Fruit fly (Drosophila melanogaster): ENCODE measurements around the gene CG13305.

The CG13305 gene

dm6 chr3L:8646821-8647220 lies at the start of gene CG13305, which contains the start of gene Pex7:
Gene CG13305, minus strand, starts transcription at chr3L:8646822.
Gene Pex7, plus strand, starts transcription at chr3L:8647145.
- TF ChIP-seq fd85E (GFP tag; optimal IDR thresholded peaks at IDR 0.05) (no peak), Smox (GFP tag; optimal IDR thresholded peaks at IDR 0.05) (no peak), CG3919 (GFP tag; optimal IDR thresholded peaks at IDR 0.05) (no peak)

dm6 chr3L:8695959-8696358 lies 49.3 kb upstream of the CG13305 start:
- TF ChIP-seq vri (GFP tag; optimal IDR thresholded peaks at IDR 0.05) (no peak), Gug (GFP tag; IDR thresholded peaks at IDR 0.05) (no peak), CG8319 (GFP tag; optimal IDR thresholded peaks at IDR 0.05) (no peak), lz (GFP tag; optimal IDR thresholded peaks at IDR 0.05) (no peak), pdm3 (GFP tag; optimal IDR thresholded peaks at IDR 0.05) (no peak)

dm6 chr3L:8693558-8694502 lies 47.2 kb upstream of the CG13305 start:
- no peak for TF ChIP-seq Hr38 (GFP tag; optimal IDR thresholded peaks at IDR 0.05)
- no peak for TF ChIP-seq CG4318 (GFP tag; optimal IDR thresholded peaks at IDR 0.05)
- peak; percentile 33 for TF ChIP-seq dac (GFP tag; optimal IDR thresholded peaks at IDR 0.05)
- TF ChIP-seq CG8319 (GFP tag; optimal IDR thresholded peaks at IDR 0.05) = no peak
- no peak for TF ChIP-seq CG9139 (GFP tag; optimal IDR thresholded peaks at IDR 0.05)
- TF ChIP-seq dsx (GFP tag; optimal IDR thresholded peaks at IDR 0.05; ENCODE audit: poor library complexity, severe bottlenecking) = no peak
- no peak for TF ChIP-seq Eip75B (GFP tag; optimal IDR thresholded peaks at IDR 0.05)
- no peak for TF ChIP-seq CG11902 (GFP tag; optimal IDR thresholded peaks at IDR 0.05)
- peak; percentile 68 for TF ChIP-seq CG15336 (GFP tag; IDR thresholded peaks at IDR 0.05)
- TF ChIP-seq CG8632 (GFP tag; optimal IDR thresholded peaks at IDR 0.05) = no peak
- no peak for TF ChIP-seq Sox102F (GFP tag; optimal IDR thresholded peaks at IDR 0.05)
- no peak for TF ChIP-seq Sox15 (GFP tag; optimal IDR thresholded peaks at IDR 0.05)
- TF ChIP-seq fkh (GFP tag; optimal IDR thresholded peaks at IDR 0.05) = peak; percentile 43
- TF ChIP-seq CG31627 (GFP tag; optimal IDR thresholded peaks at IDR 0.05) = no peak
- TF ChIP-seq OdsH (GFP tag; optimal IDR thresholded peaks at IDR 0.05) = no peak
- TF ChIP-seq eg (GFP tag; IDR thresholded peaks at IDR 0.05) = peak; percentile 71
- TF ChIP-seq cyc (GFP tag; optimal IDR thresholded peaks at IDR 0.05) = no peak
- no peak for TF ChIP-seq Lpt (GFP tag; optimal IDR thresholded peaks at IDR 0.05)
- no peak for TF ChIP-seq fd59A (GFP tag; optimal IDR thresholded peaks at IDR 0.05)
- no peak for TF ChIP-seq CG3032 (tag; optimal IDR thresholded peaks at IDR 0.05)
- TF ChIP-seq topi (GFP tag; optimal IDR thresholded peaks at IDR 0.05) = no peak
- TF ChIP-seq CG8119 (GFP tag; IDR thresholded peaks at IDR 0.05) = peak; percentile 72
- no peak for TF ChIP-seq vri (GFP tag; optimal IDR thresholded peaks at IDR 0.05)
- TF ChIP-seq Met (GFP tag; optimal IDR thresholded peaks at IDR 0.05) = no peak
- no peak for TF ChIP-seq svp (GFP tag)
- no peak for TF ChIP-seq CG6854 (GFP tag; optimal IDR thresholded peaks at IDR 0.05)
- no peak for TF ChIP-seq CG34406 (GFP tag; optimal IDR thresholded peaks at IDR 0.05)
- no peak for TF ChIP-seq CG11762 (GFP tag; optimal IDR thresholded peaks at IDR 0.05; ENCODE audit: insufficient read depth)
- no peak for TF ChIP-seq CG3919 (GFP tag; optimal IDR thresholded peaks at IDR 0.05)
- no peak for TF ChIP-seq ss (GFP tag; optimal IDR thresholded peaks at IDR 0.05)
- peak; percentile 39 for TF ChIP-seq CG32006 (GFP tag; optimal IDR thresholded peaks at IDR 0.05)
- no peak for TF ChIP-seq achi (GFP tag; optimal IDR thresholded peaks at IDR 0.05)
- TF ChIP-seq CG6808 (GFP tag; optimal IDR thresholded peaks at IDR 0.05) = no peak
- no peak for TF ChIP-seq Smox (GFP tag; optimal IDR thresholded peaks at IDR 0.05)
- TF ChIP-seq salr (GFP tag; optimal IDR thresholded peaks at IDR 0.05) = no peak
- no peak for TF ChIP-seq Blimp-1 (GFP tag; optimal IDR thresholded peaks at IDR 0.05)
- TF ChIP-seq fd85E (GFP tag; optimal IDR thresholded peaks at IDR 0.05) = no peak
- TF ChIP-seq CG7368 (GFP tag; optimal IDR thresholded peaks at IDR 0.05) = no peak
- no peak for TF ChIP-seq Sox14 (GFP tag; optimal IDR thresholded peaks at IDR 0.05)
- TF ChIP-seq Ets96B (tag; optimal IDR thresholded peaks at IDR 0.05) = no peak
- TF ChIP-seq lz (GFP tag; optimal IDR thresholded peaks at IDR 0.05) = no peak
- peak; percentile 85 for TF ChIP-seq CG6276 (GFP tag; optimal IDR thresholded peaks at IDR 0.05)
- TF ChIP-seq CG6163 (GFP tag; IDR thresholded peaks at IDR 0.05) = 0 out of 3 replicates have a peak, but pooled peaks have one; percentile 32

Data from whole organism, prepupa.